Fruit fly (Drosophila melanogaster) whole organism, embryonic: ENCODE results near the gene CG44477.

ENCODE experiments used
- Ada2b ChIP-seq: fragments of 200-800 bp; sonication (Bioruptor generic); IDR thresholded peaks from 2 replicates; pipeline ENCODE4 v1.3.6; 2022; ENCODE audit warnings: missing biosample characterization, missing genetic modification characterization
- BEAF-32 ChIP-seq: fragments of 200-800 bp; sonication (Bioruptor generic); optimal IDR thresholded peaks from 3 replicates; lab custom pipeline; 2017; ENCODE audit warnings: missing biosample characterization, missing genetic modification characterization, mild to moderate bottlenecking, moderate library complexity, missing genetic modification reagents
- Blimp-1 ChIP-seq: fragments of 200-800 bp; sonication (Bioruptor generic); optimal IDR thresholded peaks from 3 replicates; lab custom pipeline; 2018; ENCODE audit warnings: missing biosample characterization, missing genetic modification characterization, mild to moderate bottlenecking, moderate library complexity, missing genetic modification reagents
- BtbVII ChIP-seq: fragments of 200-800 bp; sonication (Bioruptor generic); optimal IDR thresholded peaks from 3 replicates; lab custom pipeline; 2017; ENCODE audit warnings: missing biosample characterization, mild to moderate bottlenecking, missing genetic modification characterization
- CG10209 ChIP-seq: fragments of 200-800 bp; sonication (Bioruptor generic); optimal IDR thresholded peaks from 3 replicates; lab custom pipeline; 2017; ENCODE audit warnings: missing biosample characterization, mild to moderate bottlenecking, missing genetic modification characterization, missing genetic modification reagents
- CG10267 ChIP-seq: fragments of 200-800 bp; sonication (Bioruptor generic); optimal IDR thresholded peaks from 2 replicates; lab custom pipeline; 2018; ENCODE audit warnings: missing biosample characterization, mild to moderate bottlenecking, missing genetic modification characterization, moderate library complexity
- CG10274 ChIP-seq: fragments of 200-800 bp; sonication (Bioruptor generic); optimal IDR thresholded peaks from 3 replicates; lab custom pipeline; 2017; ENCODE audit warnings: missing biosample characterization, mild to moderate bottlenecking, missing genetic modification characterization
- CG11085 ChIP-seq: fragments of 200-800 bp; sonication (Bioruptor generic); IDR thresholded peaks from 2 replicates; pipeline ENCODE4 v1.3.6; 2022; ENCODE audit warnings: missing biosample characterization, missing genetic modification characterization
- CG11504 ChIP-seq: fragments of 200-800 bp; sonication (Bioruptor generic); optimal IDR thresholded peaks from 3 replicates; lab custom pipeline; 2019; ENCODE audit warnings: missing biosample characterization, mild to moderate bottlenecking, missing genetic modification characterization, moderate library complexity
- CG12659 ChIP-seq: fragments of 200-800 bp; sonication (Bioruptor generic); optimal IDR thresholded peaks from 3 replicates; lab custom pipeline; 2017; ENCODE audit warnings: mild to moderate bottlenecking, missing biosample characterization, missing genetic modification reagents, missing genetic modification characterization
- CG13296 ChIP-seq: fragments of 200-800 bp; sonication (Bioruptor generic); optimal IDR thresholded peaks from 3 replicates; lab custom pipeline; 2018; ENCODE audit warnings: missing biosample characterization, mild to moderate bottlenecking, missing genetic modification characterization
- CG16815 ChIP-seq: fragments of 200-800 bp; sonication (Bioruptor generic); optimal IDR thresholded peaks from 3 replicates; lab custom pipeline; 2017; ENCODE audit warnings: missing biosample characterization, mild to moderate bottlenecking, missing genetic modification characterization
- CG17612 ChIP-seq: fragments of 200-800 bp; sonication (Bioruptor generic); IDR thresholded peaks from 2 replicates; pipeline ENCODE4 v1.3.6; 2022; ENCODE audit warnings: missing biosample characterization, missing genetic modification characterization
- CG30431 ChIP-seq: fragments of 200-800 bp; sonication (Bioruptor generic); optimal IDR thresholded peaks from 2 replicates; lab custom pipeline; 2017; ENCODE audit warnings: missing biosample characterization, missing genetic modification characterization
- CG31224 ChIP-seq: fragments of 200-800 bp; sonication (Bioruptor generic); IDR thresholded peaks from 2 replicates; pipeline ENCODE4 v1.3.6; 2022; ENCODE audit warnings: missing biosample characterization, missing genetic modification characterization
- CG32772 ChIP-seq: fragments of 200-800 bp; sonication (Bioruptor generic); IDR thresholded peaks from 2 replicates; pipeline ENCODE4 v1.3.6; 2022; ENCODE audit warnings: missing biosample characterization, missing genetic modification characterization
- CG3847 ChIP-seq: fragments of 200-800 bp; sonication (Bioruptor generic); IDR thresholded peaks from 2 replicates; pipeline ENCODE4 v1.3.6; 2022; ENCODE audit warnings: missing biosample characterization, missing genetic modification characterization
- CG5245 ChIP-seq: fragments of 200-800 bp; sonication (Bioruptor generic); optimal IDR thresholded peaks from 3 replicates; lab custom pipeline; 2016; ENCODE audit warnings: missing biosample characterization, missing genetic modification characterization
- CG7928 ChIP-seq: fragments of 200-800 bp; sonication (Bioruptor generic); optimal IDR thresholded peaks from 2 replicates; lab custom pipeline; 2017; ENCODE audit warnings: missing biosample characterization, mild to moderate bottlenecking, missing genetic modification characterization
- CG8290 ChIP-seq, 3 experiments: fragments of 200-800 bp; sonication (Bioruptor generic); optimal IDR thresholded peaks; 2 replicates each; lab custom pipeline; 2016 to 2019; ENCODE audit warnings: missing biosample characterization in 3 of 3, missing genetic modification characterization in 3 of 3, mild to moderate bottlenecking in 2 of 3, moderate library complexity in 1 of 3
- CHES-1-like ChIP-seq: fragments of 200-800 bp; sonication (Bioruptor generic); optimal IDR thresholded peaks from 2 replicates; lab custom pipeline; 2016; ENCODE audit warnings: missing biosample characterization, missing genetic modification characterization
- Dad ChIP-seq: fragments of 200-800 bp; sonication (Bioruptor generic); optimal IDR thresholded peaks from 3 replicates; lab custom pipeline; 2016; ENCODE audit warnings: missing biosample characterization, missing genetic modification characterization
- ERR ChIP-seq: fragments of 200-800 bp; sonication (Bioruptor generic); optimal IDR thresholded peaks from 2 replicates; lab custom pipeline; 2016; ENCODE audit warnings: missing biosample characterization, missing genetic modification characterization
- Jarid2 ChIP-seq: fragments of 200-800 bp; sonication (Bioruptor generic); optimal IDR thresholded peaks from 3 replicates; lab custom pipeline; 2017; ENCODE audit warnings: mild to moderate bottlenecking, missing biosample characterization, missing genetic modification reagents, missing genetic modification characterization
- Mes4 ChIP-seq: fragments of 200-800 bp; sonication (Bioruptor generic); optimal IDR thresholded peaks from 2 replicates; lab custom pipeline; 2016; ENCODE audit warnings: missing biosample characterization, missing genetic modification characterization
- Myb ChIP-seq: fragments of 200-800 bp; sonication (Bioruptor generic); optimal IDR thresholded peaks from 2 replicates; lab custom pipeline; 2016; ENCODE audit warnings: missing biosample characterization, missing genetic modification characterization
- Oli ChIP-seq: fragments of 200-800 bp; sonication (Bioruptor generic); optimal IDR thresholded peaks from 2 replicates; lab custom pipeline; 2018; ENCODE audit warnings: missing biosample characterization, mild to moderate bottlenecking, missing genetic modification characterization, moderate library complexity
- Xrp1 ChIP-seq: fragments of 200-800 bp; sonication (Bioruptor generic); IDR thresholded peaks from 2 replicates; pipeline ENCODE4 v1.3.6; 2022; ENCODE audit warnings: missing biosample characterization, missing genetic modification characterization
- ara ChIP-seq: fragments of 200-800 bp; sonication (Bioruptor generic); IDR thresholded peaks from 2 replicates; pipeline ENCODE4 v1.3.6; 2022; ENCODE audit warnings: missing biosample characterization, missing genetic modification characterization
- bigmax ChIP-seq: fragments of 200-800 bp; sonication (Bioruptor generic); optimal IDR thresholded peaks from 2 replicates; lab custom pipeline; 2018; ENCODE audit warnings: missing biosample characterization, mild to moderate bottlenecking, missing genetic modification characterization
- chinmo ChIP-seq: fragments of 200-800 bp; sonication (Bioruptor generic); IDR thresholded peaks from 4 replicates; pipeline ENCODE4 v1.3.6; 2022; ENCODE audit warnings: missing biosample characterization, missing genetic modification characterization; ENCODE audit not compliant: partially characterized antibody
- corto ChIP-seq: fragments of 200-800 bp; sonication (Bioruptor generic); optimal IDR thresholded peaks from 2 replicates; lab custom pipeline; 2016; ENCODE audit warnings: missing biosample characterization, mild to moderate bottlenecking, missing genetic modification characterization, moderate library complexity
- disco-r ChIP-seq: fragments of 200-800 bp; sonication (Bioruptor generic); optimal IDR thresholded peaks from 2 replicates; lab custom pipeline; 2016; ENCODE audit warnings: missing biosample characterization, missing genetic modification characterization
- dpn ChIP-seq, 2 experiments: fragments of 200-800 bp; sonication (Bioruptor generic); optimal IDR thresholded peaks; 3 replicates each; lab custom pipeline; 2016; ENCODE audit warnings: missing biosample characterization in 2 of 2, missing genetic modification characterization in 2 of 2
- gro ChIP-seq: fragments of 200-800 bp; sonication (Bioruptor generic); optimal IDR thresholded peaks from 2 replicates; lab custom pipeline; 2016; ENCODE audit warnings: missing biosample characterization, missing genetic modification characterization
- hth ChIP-seq: fragments of >200 bp; optimal IDR thresholded peaks from 2 replicates; lab custom pipeline; 2017; ENCODE audit warnings: inconsistent platforms
- lab ChIP-seq: fragments of 200-800 bp; sonication (Bioruptor generic); optimal IDR thresholded peaks from 3 replicates; lab custom pipeline; 2017; ENCODE audit warnings: missing biosample characterization, missing genetic modification characterization, mild to moderate bottlenecking, moderate library complexity, missing genetic modification reagents
- lilli ChIP-seq: fragments of 200-800 bp; sonication (Bioruptor generic); optimal IDR thresholded peaks from 3 replicates; lab custom pipeline; 2016; ENCODE audit warnings: missing biosample characterization, missing genetic modification characterization
- nmo ChIP-seq: fragments of 200-800 bp; sonication (Bioruptor generic); optimal IDR thresholded peaks from 2 replicates; lab custom pipeline; 2018; ENCODE audit warnings: missing biosample characterization, mild to moderate bottlenecking, missing genetic modification characterization, moderate library complexity
- pros ChIP-seq: fragments of 200-800 bp; sonication (Bioruptor generic); optimal IDR thresholded peaks from 3 replicates; lab custom pipeline; 2019; ENCODE audit warnings: missing biosample characterization, mild to moderate bottlenecking, missing genetic modification characterization, moderate library complexity
- pum ChIP-seq: fragments of 200-800 bp; sonication (Bioruptor generic); optimal IDR thresholded peaks from 2 replicates; lab custom pipeline; 2016; ENCODE audit warnings: missing biosample characterization, missing genetic modification characterization
- row ChIP-seq: fragments of 200-800 bp; sonication (Bioruptor generic); IDR thresholded peaks from 3 replicates; pipeline ENCODE4 v1.3.6; 2022; ENCODE audit warnings: missing biosample characterization, missing genetic modification characterization
- vnd ChIP-seq: fragments of 200-800 bp; sonication (Bioruptor generic); IDR thresholded peaks from 3 replicates; pipeline ENCODE4 v1.3.6; 2022; ENCODE audit warnings: missing biosample characterization, missing genetic modification characterization; ENCODE audit not compliant: partially characterized antibody
- wor ChIP-seq: fragments of 200-800 bp; sonication (Bioruptor generic); IDR thresholded peaks from 2 replicates; pipeline ENCODE4 v1.3.6; 2022; ENCODE audit warnings: missing biosample characterization, missing genetic modification characterization

Gene CG44477

DNA sequence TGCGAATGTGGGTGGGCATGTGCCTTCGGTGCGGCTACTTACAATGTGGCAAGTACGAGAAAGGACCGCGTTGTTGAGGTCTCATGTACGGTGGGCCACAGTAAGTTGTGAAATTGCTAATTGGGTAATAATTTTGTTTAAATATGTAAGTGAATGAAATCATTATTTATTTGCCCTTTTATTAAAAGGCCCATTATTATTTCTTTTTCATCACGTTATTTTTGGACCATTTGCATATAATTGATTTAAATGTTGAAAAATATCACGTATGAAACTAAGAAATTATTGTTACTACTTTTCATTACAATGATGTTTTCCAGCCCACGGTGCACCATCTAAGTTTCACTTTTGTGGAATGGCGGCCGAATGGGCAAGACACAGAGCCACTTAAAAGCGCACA lies 34.8 kb upstream of the CG44477 start (continued):
- TF ChIP-seq Oli (tag; lab: Kevin White, UChicago) (peak; percentile 4), CG11504 (tag; lab: Kevin White, UChicago) (peak; percentile 50), lilli (peak; percentile 2), lab (GFP tag; lab: Kevin White, UChicago) (peak; percentile 60), CG13296 (peak; percentile 18)

DNA sequence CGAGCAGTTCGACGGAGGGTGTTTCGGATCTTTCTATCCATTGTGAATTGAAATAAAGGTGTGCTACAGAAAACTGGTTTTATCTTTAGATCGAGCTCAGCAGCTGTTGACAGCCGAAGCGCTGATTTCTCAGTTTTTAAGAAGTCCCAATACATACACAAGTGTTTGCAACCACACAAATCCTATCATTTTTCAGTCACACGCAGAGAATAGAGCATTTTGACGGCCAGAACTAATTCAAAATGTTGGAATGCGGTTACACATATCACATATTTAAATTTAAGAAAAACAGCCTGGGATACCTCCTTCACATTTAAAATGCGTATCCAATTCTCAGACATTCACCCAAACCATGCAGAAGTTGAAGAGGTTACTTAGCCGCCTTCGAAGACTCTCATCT lies 14.3 kb upstream of the CG44477 start, which contains the start of gene CG6614:
Gene CG6614, minus strand, starts transcription at position 101 of the 400 bp plus-strand sequence.
- TF ChIP-seq CG10274 (GFP tag; lab: Kevin White, UChicago) (no peak), CHES-1-like (GFP tag; lab: Kevin White, UChicago) (no peak), Ada2b (GFP tag; lab: Robert Waterston, UW) (no peak), Mes4 (GFP tag; lab: Kevin White, UChicago) (no peak), CG11085 (GFP tag; lab: Robert Waterston, UW) (no peak), CG30431 (GFP tag; lab: Kevin White, UChicago) (no peak), disco-r (GFP tag; lab: Kevin White, UChicago) (no peak), CG11504 (tag; lab: Kevin White, UChicago) (no peak), CG16815 (no peak), chinmo (GFP tag; lab: Robert Waterston, UW) (no peak), CG10209 (GFP tag; lab: Kevin White, UChicago) (no peak), bigmax (GFP tag; lab: Kevin White, UChicago) (no peak), Blimp-1 (GFP tag; lab: Kevin White, UChicago) (no peak), CG31224 (GFP tag; lab: Robert Waterston, UW) (no peak), CG3847 (GFP tag; lab: Robert Waterston, UW) (no peak), vnd (GFP tag; lab: Robert Waterston, UW) (no peak)

DNA sequence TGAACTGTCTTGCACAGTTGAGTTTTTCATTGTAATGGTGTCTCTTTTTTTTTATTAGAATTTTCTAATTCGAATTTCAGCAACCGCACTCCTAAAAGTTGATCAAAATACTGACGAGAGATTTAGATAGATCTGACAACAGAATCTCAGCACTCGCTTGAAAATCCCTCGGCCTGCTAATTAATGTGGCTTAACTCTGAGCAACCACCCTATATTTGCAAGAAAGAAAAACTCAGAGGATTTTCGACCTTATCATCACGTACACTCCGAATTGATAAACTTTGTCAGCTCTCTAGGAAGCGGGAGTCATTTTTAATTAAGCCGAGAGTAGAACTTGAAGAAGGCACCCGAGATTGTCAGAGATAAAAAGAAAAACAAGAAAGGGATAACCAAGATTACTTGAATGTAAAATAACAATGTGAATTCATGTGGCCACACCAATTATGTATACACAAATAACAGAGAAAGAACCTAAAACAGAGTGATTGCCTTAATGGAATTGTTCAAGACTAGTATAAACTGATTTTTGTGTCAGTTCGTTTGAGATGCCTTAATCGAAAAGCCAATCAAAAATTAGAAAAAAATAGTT lies 11.1 kb upstream of the CG44477 start, which contains the start of the genes CG12307 and CG4983:
Gene CG12307, minus strand, starts transcription at position 101 of the 589 bp plus-strand sequence.
Gene CG4983, plus strand, starts transcription at position 539 of the 589 bp plus-strand sequence.
- TF ChIP-seq row (GFP tag; lab: Robert Waterston, UW) (no peak), Xrp1 (GFP tag; lab: Robert Waterston, UW) (no peak), CG5245 (GFP tag; lab: Kevin White, UChicago) (no peak), hth (no peak), Dad (GFP tag; lab: Kevin White, UChicago) (no peak), nmo (GFP tag; lab: Kevin White, UChicago) (no peak), BEAF-32 (GFP tag; lab: Kevin White, UChicago) (no peak), wor (GFP tag; lab: Robert Waterston, UW) (no peak), Jarid2 (no peak), corto (GFP tag; lab: Kevin White, UChicago) (no peak), CG10267 (tag; lab: Kevin White, UChicago) (no peak), ERR (GFP tag; lab: Kevin White, UChicago) (no peak)

DNA sequence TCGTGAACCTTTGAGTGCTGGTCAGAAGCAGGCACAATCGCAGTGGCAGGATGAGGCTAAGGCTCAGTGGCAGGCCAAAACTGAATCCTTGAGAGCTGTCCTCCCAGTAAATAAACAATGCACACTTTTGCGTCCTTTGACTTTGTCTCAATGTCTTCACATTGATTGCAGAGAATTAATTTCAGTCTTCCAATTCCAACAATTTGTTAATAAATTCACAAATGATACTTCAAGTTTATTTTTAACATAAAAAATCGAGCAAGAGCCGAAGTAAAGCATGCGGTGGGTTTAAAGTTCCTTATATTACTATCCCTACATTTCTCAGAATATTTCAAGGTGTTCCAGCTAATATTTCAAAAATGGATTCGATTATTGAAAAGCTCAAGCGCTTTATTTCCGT lies 5.9 kb upstream of the CG44477 start, which contains the start of gene CG43167:
Gene CG43167, plus strand, starts transcription at position 301 of the 400 bp plus-strand sequence.
- TF ChIP-seq ara (GFP tag; lab: Robert Waterston, UW) (no peak), CG10267 (tag; lab: Kevin White, UChicago) (no peak), Myb (GFP tag; lab: Kevin White, UChicago) (no peak), pum (GFP tag; lab: Kevin White, UChicago) (no peak), CG32772 (GFP tag; lab: Robert Waterston, UW) (no peak), CG17612 (GFP tag; lab: Robert Waterston, UW) (no peak), CG30431 (GFP tag; lab: Kevin White, UChicago) (no peak), dpn (GFP tag; optimal IDR thresholded peaks at IDR 0.05; lab: Kevin White, UChicago) (no peak), gro (no peak), CG7928 (no peak), pros (GFP tag; lab: Kevin White, UChicago) (no peak), BtbVII (GFP tag; lab: Kevin White, UChicago) (no peak), CG12659 (GFP tag; lab: Kevin White, UChicago) (no peak), CG3847 (GFP tag; lab: Robert Waterston, UW) (no peak), CG8290 (GFP tag; optimal IDR thresholded peaks at IDR 0.05; lab: Kevin White, UChicago) (no peak), CG8290 (tag; optimal IDR thresholded peaks at IDR 0.05; lab: Kevin White, UChicago) (no peak)
